Fruit fly (Drosophila melanogaster) whole organism, wandering third instar larva: ENCODE data around the gene Ace.

Experiments
- Abd-B ChIP-seq: fragments of >200 bp; optimal IDR thresholded peaks from 2 replicates; lab custom pipeline; 2017; ENCODE audit warnings: missing biosample characterization, missing genetic modification characterization
- psq ChIP-seq: fragments of 200-800 bp; sonication (Bioruptor generic); optimal IDR thresholded peaks from 3 replicates; lab custom pipeline; 2017; ENCODE audit warnings: missing biosample characterization, mild to moderate bottlenecking, missing genetic modification characterization, moderate library complexity
- usp ChIP-seq: fragments of >200 bp; optimal IDR thresholded peaks from 2 replicates; lab custom pipeline; 2017; ENCODE audit warnings: missing biosample characterization, missing genetic modification characterization

dm6 chr3R:13293148-13293756 is 33.9 kb upstream of the Ace start, which contains the start of gene wntD:
- TF ChIP-seq Abd-B (GFP tag; lab: Kevin White, UChicago) (no peak), usp (GFP tag; lab: Kevin White, UChicago) (no peak), psq (GFP tag; lab: Kevin White, UChicago) (no peak)
